Fruit fly (Drosophila melanogaster) whole organism, embryonic: ENCODE measurements around the gene Pop4.

Experiments
- Bdp1 ChIP-seq: fragments of 200-800 bp; sonication (Bioruptor generic); optimal IDR thresholded peaks from 3 replicates; lab custom pipeline; 2016; ENCODE audit warnings: missing biosample characterization, missing genetic modification characterization
- CG11504 ChIP-seq: fragments of 200-800 bp; sonication (Bioruptor generic); optimal IDR thresholded peaks from 3 replicates; lab custom pipeline; 2019; ENCODE audit warnings: missing biosample characterization, mild to moderate bottlenecking, missing genetic modification characterization, moderate library complexity
- CG11723 ChIP-seq: fragments of 200-800 bp; sonication (Bioruptor generic); optimal IDR thresholded peaks from 2 replicates; lab custom pipeline; 2017; ENCODE audit warnings: missing biosample characterization, mild to moderate bottlenecking, missing genetic modification characterization
- CG12071 ChIP-seq: fragments of 200-800 bp; sonication (Bioruptor generic); optimal IDR thresholded peaks from 3 replicates; lab custom pipeline; 2018; ENCODE audit warnings: missing biosample characterization, mild to moderate bottlenecking, missing genetic modification characterization
- CG12391 ChIP-seq: fragments of 200-800 bp; sonication (Bioruptor generic); optimal IDR thresholded peaks from 3 replicates; lab custom pipeline; 2018; ENCODE audit warnings: missing biosample characterization, mild to moderate bottlenecking, missing genetic modification characterization, moderate library complexity
- CG13287 ChIP-seq: fragments of 200-800 bp; sonication (Bioruptor generic); IDR thresholded peaks from 2 replicates; pipeline ENCODE4 v1.3.6; 2022; ENCODE audit warnings: missing biosample characterization, missing genetic modification characterization; ENCODE audit not compliant: partially characterized antibody
- CG15696 ChIP-seq: fragments of 200-800 bp; sonication (Bioruptor generic); optimal IDR thresholded peaks from 2 replicates; lab custom pipeline; 2019; ENCODE audit warnings: missing biosample characterization, mild to moderate bottlenecking, missing genetic modification characterization, moderate library complexity
- CG1603 ChIP-seq: fragments of 200-800 bp; sonication (Bioruptor generic); optimal IDR thresholded peaks from 2 replicates; lab custom pipeline; 2019; ENCODE audit warnings: missing biosample characterization, mild to moderate bottlenecking, missing genetic modification characterization, moderate library complexity
- CG18476 ChIP-seq: fragments of 200-800 bp; sonication (Bioruptor generic); optimal IDR thresholded peaks from 2 replicates; lab custom pipeline; 2016; ENCODE audit warnings: missing biosample characterization, mild to moderate bottlenecking, missing genetic modification characterization
- CG32767 ChIP-seq: fragments of 200-800 bp; sonication (Bioruptor generic); IDR thresholded peaks from 2 replicates; pipeline ENCODE4 v1.3.6; 2022; ENCODE audit warnings: missing biosample characterization, missing genetic modification characterization
- CG33557 ChIP-seq: fragments of 200-800 bp; sonication (Bioruptor generic); optimal IDR thresholded peaks from 2 replicates; lab custom pipeline; 2019; ENCODE audit warnings: missing biosample characterization, mild to moderate bottlenecking, missing genetic modification characterization, moderate library complexity
- CG34224 ChIP-seq: fragments of 200-800 bp; sonication (Bioruptor generic); IDR thresholded peaks from 3 replicates; pipeline ENCODE4 v1.3.6; 2022; ENCODE audit warnings: missing biosample characterization, missing genetic modification characterization; ENCODE audit not compliant: partially characterized antibody
- CG5180 ChIP-seq: fragments of 200-800 bp; sonication (Bioruptor generic); optimal IDR thresholded peaks from 3 replicates; lab custom pipeline; 2017; ENCODE audit warnings: missing biosample characterization, missing genetic modification characterization, mild to moderate bottlenecking, moderate library complexity, missing genetic modification reagents
- CG7357 ChIP-seq: fragments of 200-800 bp; sonication (Bioruptor generic); IDR thresholded peaks from 3 replicates; pipeline ENCODE4 v1.3.6; 2022; ENCODE audit warnings: missing biosample characterization, missing genetic modification characterization
- CG7372 ChIP-seq: fragments of 200-800 bp; sonication (Bioruptor generic); IDR thresholded peaks from 2 replicates; pipeline ENCODE4 v1.3.6; 2022; ENCODE audit warnings: missing biosample characterization, missing genetic modification characterization
- CG9437 ChIP-seq: fragments of 200-800 bp; sonication (Bioruptor generic); optimal IDR thresholded peaks from 2 replicates; lab custom pipeline; 2018; ENCODE audit warnings: missing biosample characterization, mild to moderate bottlenecking, missing genetic modification characterization
- CG9817 ChIP-seq: fragments of 200-800 bp; sonication (Bioruptor generic); optimal IDR thresholded peaks from 2 replicates; lab custom pipeline; 2018; ENCODE audit warnings: missing biosample characterization, mild to moderate bottlenecking, missing genetic modification characterization, moderate library complexity
- D ChIP-seq, 2 experiments: fragments of 200-800 bp in 1 of 2; fragments of >200 bp in 1 of 2; sonication (Bioruptor generic) in 1 of 2; optimal IDR thresholded peaks; 2 replicates in 1 of 2; 3 replicates in 1 of 2; lab custom pipeline; 2017; ENCODE audit warnings: mild to moderate bottlenecking in 1 of 2, missing biosample characterization in 1 of 2, missing genetic modification characterization in 1 of 2, missing genetic modification reagents in 1 of 2
- Dref ChIP-seq: fragments of 200-800 bp; sonication (Bioruptor generic); IDR thresholded peaks from 2 replicates; pipeline ENCODE4 v1.3.6; 2022; ENCODE audit warnings: missing biosample characterization, missing genetic modification characterization
- E2f2 ChIP-seq: fragments of 200-800 bp; sonication (Bioruptor generic); IDR thresholded peaks from 2 replicates; pipeline ENCODE4 v1.3.6; 2022; ENCODE audit warnings: missing biosample characterization, missing genetic modification characterization
- ERR ChIP-seq: fragments of 200-800 bp; sonication (Bioruptor generic); optimal IDR thresholded peaks from 2 replicates; lab custom pipeline; 2016; ENCODE audit warnings: missing biosample characterization, missing genetic modification characterization
- Eip74EF ChIP-seq, 2 experiments: fragments of 200-800 bp in 1 of 2; fragments of >200 bp in 1 of 2; sonication (Bioruptor generic) in 1 of 2; optimal IDR thresholded peaks; 2 replicates each; lab custom pipeline; 2017 to 2019; ENCODE audit warnings: missing biosample characterization in 2 of 2, missing genetic modification characterization in 2 of 2, mild to moderate bottlenecking in 1 of 2, moderate library complexity in 1 of 2
- Med ChIP-seq: fragments of 200-800 bp; sonication (Bioruptor generic); peaks from one replicate; lab custom pipeline; 2016; ENCODE audit warnings: missing biosample characterization, missing genetic modification characterization, mild to moderate bottlenecking, inconsistent platforms, moderate library complexity
- NK7.1 ChIP-seq: fragments of 200-800 bp; sonication (Bioruptor generic); optimal IDR thresholded peaks from 3 replicates; lab custom pipeline; 2016; ENCODE audit warnings: missing biosample characterization, missing genetic modification characterization
- Sox100B ChIP-seq: fragments of 200-800 bp; sonication (Bioruptor generic); optimal IDR thresholded peaks from 3 replicates; lab custom pipeline; 2018; ENCODE audit warnings: missing biosample characterization, mild to moderate bottlenecking, missing genetic modification characterization
- Xrp1 ChIP-seq: fragments of 200-800 bp; sonication (Bioruptor generic); IDR thresholded peaks from 2 replicates; pipeline ENCODE4 v1.3.6; 2022; ENCODE audit warnings: missing biosample characterization, missing genetic modification characterization
- cato ChIP-seq: fragments of 200-800 bp; sonication (Bioruptor generic); optimal IDR thresholded peaks from 2 replicates; lab custom pipeline; 2016; ENCODE audit warnings: missing biosample characterization, missing genetic modification characterization, borderline replicate concordance
- chm ChIP-seq: fragments of 200-800 bp; sonication (Bioruptor generic); IDR thresholded peaks from 2 replicates; pipeline ENCODE4 v1.3.6; 2022; ENCODE audit warnings: missing biosample characterization, missing genetic modification characterization
- corto ChIP-seq: fragments of 200-800 bp; sonication (Bioruptor generic); optimal IDR thresholded peaks from 2 replicates; lab custom pipeline; 2016; ENCODE audit warnings: missing biosample characterization, mild to moderate bottlenecking, missing genetic modification characterization, moderate library complexity
- crc ChIP-seq: fragments of 200-800 bp; sonication (Bioruptor generic); optimal IDR thresholded peaks from 2 replicates; lab custom pipeline; 2016; ENCODE audit warnings: missing biosample characterization, missing genetic modification characterization
- dmrt11E ChIP-seq: fragments of 200-800 bp; sonication (Bioruptor generic); optimal IDR thresholded peaks from 3 replicates; lab custom pipeline; 2018; ENCODE audit warnings: missing biosample characterization, mild to moderate bottlenecking, missing genetic modification characterization, moderate library complexity
- gem ChIP-seq: fragments of 200-800 bp; sonication (Bioruptor generic); optimal IDR thresholded peaks from 2 replicates; lab custom pipeline; 2019; ENCODE audit warnings: missing biosample characterization, mild to moderate bottlenecking, missing genetic modification characterization, moderate library complexity
- grau ChIP-seq: fragments of 200-800 bp; optimal IDR thresholded peaks from 3 replicates; lab custom pipeline; 2019; ENCODE audit warnings: missing biosample characterization, mild to moderate bottlenecking, missing genetic modification characterization, moderate library complexity
- insv ChIP-seq, 2 experiments: fragments of 200-800 bp; sonication (Bioruptor generic); optimal IDR thresholded peaks; 3 replicates each; lab custom pipeline; 2016 to 2018; ENCODE audit warnings: missing biosample characterization in 2 of 2, missing genetic modification characterization in 2 of 2
- kah ChIP-seq: fragments of 200-800 bp; sonication (Bioruptor generic); optimal IDR thresholded peaks from 2 replicates; lab custom pipeline; 2018; ENCODE audit warnings: missing biosample characterization, mild to moderate bottlenecking, missing genetic modification characterization
- mam ChIP-seq: fragments of 200-800 bp; sonication (Bioruptor generic); optimal IDR thresholded peaks from 3 replicates; lab custom pipeline; 2016; ENCODE audit warnings: missing biosample characterization, missing genetic modification characterization
- nom ChIP-seq: fragments of 200-800 bp; sonication (Bioruptor generic); optimal IDR thresholded peaks from 2 replicates; lab custom pipeline; 2017; ENCODE audit warnings: missing biosample characterization, missing genetic modification characterization, mild to moderate bottlenecking, moderate library complexity, missing genetic modification reagents
- peb ChIP-seq: fragments of 200-800 bp; sonication (Bioruptor generic); IDR thresholded peaks from 2 replicates; pipeline ENCODE4 v1.3.6; 2022; ENCODE audit warnings: missing biosample characterization, missing genetic modification characterization
- pnt ChIP-seq: fragments of 200-800 bp; sonication (Bioruptor generic); optimal IDR thresholded peaks from 3 replicates; lab custom pipeline; 2016; ENCODE audit warnings: missing biosample characterization, missing genetic modification characterization
- repo ChIP-seq: fragments of 200-800 bp; sonication (Bioruptor generic); optimal IDR thresholded peaks from 2 replicates; lab custom pipeline; 2016; ENCODE audit warnings: missing biosample characterization, missing genetic modification characterization
- sc ChIP-seq, 3 experiments: fragments of >200 bp in 2 of 3; fragments of 200-800 bp in 1 of 3; sonication (Bioruptor generic) in 1 of 3; optimal IDR thresholded peaks; 2 replicates in 2 of 3; 3 replicates in 1 of 3; lab custom pipeline; 2017; ENCODE audit warnings: mild to moderate bottlenecking in 1 of 3, missing biosample characterization in 1 of 3, missing genetic modification characterization in 1 of 3, missing genetic modification reagents in 1 of 3
- wor ChIP-seq: fragments of 200-800 bp; sonication (Bioruptor generic); IDR thresholded peaks from 2 replicates; pipeline ENCODE4 v1.3.6; 2022; ENCODE audit warnings: missing biosample characterization, missing genetic modification characterization
- z ChIP-seq: fragments of 200-800 bp; sonication (Bioruptor generic); IDR thresholded peaks from 3 replicates; pipeline ENCODE4 v1.3.6; 2022; ENCODE audit warnings: missing biosample characterization, missing genetic modification characterization

Gene Pop4

DNA sequence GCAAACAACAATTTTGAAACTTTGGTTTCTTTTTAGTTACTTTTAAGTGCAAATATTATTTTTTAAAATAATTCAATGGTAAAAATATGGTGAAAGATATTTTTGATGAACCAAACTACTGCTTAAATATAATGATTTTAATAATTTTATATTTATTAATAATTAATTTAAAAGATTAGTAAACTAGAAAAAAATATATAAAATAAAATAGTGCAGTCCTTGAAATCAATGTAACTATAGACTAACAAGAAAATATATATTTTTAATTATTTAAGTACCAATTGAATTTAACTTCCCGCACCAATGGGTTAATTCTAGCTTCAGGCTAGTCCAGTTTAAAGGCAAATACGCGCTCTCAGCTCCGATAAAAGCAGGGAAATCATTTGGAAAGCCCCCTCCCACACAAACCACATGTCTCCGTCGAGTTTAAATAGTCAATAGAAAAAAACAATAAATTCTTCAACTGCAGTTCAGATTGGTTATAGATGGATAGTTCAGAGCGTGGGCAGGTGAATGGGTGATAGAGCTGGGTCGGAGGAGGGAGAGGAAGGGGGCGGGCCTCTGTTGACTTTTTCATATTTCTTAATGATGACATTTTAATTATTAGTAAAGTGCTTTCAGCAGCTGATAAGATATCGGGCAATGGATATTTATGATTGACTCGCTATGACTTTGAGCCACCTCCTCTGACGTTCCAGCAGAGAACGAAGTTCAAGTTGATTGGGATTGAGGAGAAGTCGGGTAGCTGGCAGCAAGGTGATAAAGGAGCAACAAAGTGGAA is 16.3 kb downstream of the Pop4 start (continued):
- TF ChIP-seq Sox100B, result peak; percentile 54
- no peak for TF ChIP-seq CG32767
- no peak for TF ChIP-seq wor (GFP tag; lab: Robert Waterston, UW)
- TF ChIP-seq mam (GFP tag; lab: Kevin White, UChicago), result no peak
- no peak for TF ChIP-seq CG11723 (GFP tag; lab: Kevin White, UChicago)
- TF ChIP-seq CG15696 (tag; lab: Kevin White, UChicago), result peak; percentile 19
- no peak for TF ChIP-seq CG18476 (GFP tag; lab: Kevin White, UChicago)
- no peak for TF ChIP-seq pnt
- peak; percentile 73 for TF ChIP-seq CG11504 (tag; lab: Kevin White, UChicago)
- no peak for TF ChIP-seq insv (GFP tag; optimal IDR thresholded peaks at IDR 0.05; lab: Kevin White, UChicago)
- no peak for TF ChIP-seq Eip74EF (GFP tag; optimal IDR thresholded peaks at IDR 0.05; lab: Kevin White, UChicago)
- TF ChIP-seq cato (GFP tag; lab: Kevin White, UChicago), result no peak
- peak; percentile 33 for TF ChIP-seq CG12391 (tag; lab: Kevin White, UChicago)
- no peak for TF ChIP-seq Bdp1 (GFP tag; lab: Kevin White, UChicago)
- no peak for TF ChIP-seq E2f2 (GFP tag; lab: Robert Waterston, UW)
- peak; percentile 17 for TF ChIP-seq nom (GFP tag; lab: Kevin White, UChicago)
- TF ChIP-seq NK7.1 (GFP tag; lab: Kevin White, UChicago), result no peak

- no peak for TF ChIP-seq kah (GFP tag; lab: Kevin White, UChicago)
- no peak for TF ChIP-seq CG7357 (GFP tag; lab: Robert Waterston, UW)
- TF ChIP-seq wor (GFP tag; lab: Robert Waterston, UW), result no peak
- no peak for TF ChIP-seq crc (GFP tag; lab: Kevin White, UChicago)
- TF ChIP-seq peb (GFP tag; lab: Robert Waterston, UW), result no peak
- TF ChIP-seq CG9437 (GFP tag; lab: Kevin White, UChicago), result no peak
- TF ChIP-seq sc (optimal IDR thresholded peaks at IDR 0.05; lab: Kevin White, UChicago), result no peak
- peak; percentile 42 for TF ChIP-seq sc (GFP tag; optimal IDR thresholded peaks at IDR 0.05; lab: Kevin White, UChicago)
- TF ChIP-seq CG9817 (tag; lab: Kevin White, UChicago), result no peak
- TF ChIP-seq dmrt11E (tag; lab: Kevin White, UChicago), result peak; percentile 36
- TF ChIP-seq ERR (GFP tag; lab: Kevin White, UChicago), result no peak
- TF ChIP-seq CG5180 (GFP tag; lab: Kevin White, UChicago), result no peak
- TF ChIP-seq chm, result peak; percentile 30; the same call in 1 of the 2 replicates
- peak; percentile 43 for TF ChIP-seq CG12071 (GFP tag; lab: Kevin White, UChicago)
- TF ChIP-seq gem (tag; lab: Kevin White, UChicago), result peak; percentile 5
- no peak for TF ChIP-seq CG34224 (GFP tag; lab: Robert Waterston, UW)
- TF ChIP-seq Dref, result no peak
- TF ChIP-seq corto (GFP tag; lab: Kevin White, UChicago), result peak; percentile 55
- TF ChIP-seq CG1603, result peak; percentile 43
- peak; percentile 76 for TF ChIP-seq Med (GFP tag; lab: Kevin White, UChicago)
- TF ChIP-seq Xrp1, result peak; percentile 64
- peak; percentile 52 for TF ChIP-seq CG33557 (GFP tag; lab: Kevin White, UChicago)
- TF ChIP-seq z (GFP tag; lab: Robert Waterston, UW), result 0 out of 3 replicates have a peak, but pooled peaks have one; percentile 40
- TF ChIP-seq repo, result peak; percentile 12
- TF ChIP-seq CG11723 (GFP tag; lab: Kevin White, UChicago), result peak; percentile 27
- no peak for TF ChIP-seq D (optimal IDR thresholded peaks at IDR 0.05; lab: Kevin White, UChicago)
- TF ChIP-seq D (GFP tag; optimal IDR thresholded peaks at IDR 0.05; lab: Kevin White, UChicago), result peak; percentile 20
- TF ChIP-seq grau, result peak; percentile 13
- TF ChIP-seq CG7372, result peak; percentile 40; the same call in 1 of the 2 replicates
- no peak for TF ChIP-seq CG13287 (GFP tag; lab: Robert Waterston, UW)
Observed at dm6 chr3L:7960707-7961695, 17.4 kb downstream of the Pop4 start.
